Worm (Caenorhabditis elegans): Measurements from ENCODE around the gene srbc-24.

DNA sequence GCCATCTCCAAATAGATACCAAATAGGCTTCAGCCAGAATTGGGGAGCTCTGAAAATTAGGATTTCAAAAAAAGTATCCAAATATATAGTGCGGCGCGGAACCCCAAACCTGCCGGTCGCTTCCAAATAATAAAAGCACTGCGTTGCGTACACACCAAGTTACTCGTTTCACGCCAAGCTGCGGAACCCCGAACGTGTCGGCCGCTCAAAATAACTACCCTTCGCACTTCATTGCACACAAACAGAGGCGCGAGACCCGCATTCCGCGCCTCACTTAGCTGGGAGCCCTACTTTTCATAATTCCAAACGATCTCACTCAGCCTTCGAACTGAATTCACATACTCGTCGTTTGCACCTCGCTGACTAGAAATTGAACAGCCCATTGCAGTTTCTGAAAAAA lies 48.0 kb downstream of the srbc-24 start:
- TF ChIP-seq lin-40 (tag; optimal IDR thresholded peaks at IDR 0.05) (no peak), ama-1 (optimal IDR thresholded peaks at IDR 0.05) (no peak), ama-1 (GFP tag; optimal IDR thresholded peaks at IDR 0.05) (no peak), Y67H2A.10 (GFP tag; conservative IDR thresholded peaks at IDR 0.05) (no peak), gei-17 (GFP tag; optimal IDR thresholded peaks at IDR 0.05) (no peak), madf-8 (GFP tag; conservative IDR thresholded peaks at IDR 0.05) (no peak), K11D2.4 (GFP tag; IDR thresholded peaks at IDR 0.05) (no peak)
